Worm (Caenorhabditis elegans) whole organism, L3 larva: ENCODE measurements around the gene skr-18.

Experiments used
- aly-2 ChIP-seq: fragments of 150-350 bp; optimal IDR thresholded peaks from 2 replicates; lab custom pipeline; 2014; ENCODE audit warnings: missing biosample characterization, missing genetic modification characterization
- fkh-10 ChIP-seq: sonication (generic microtip); optimal IDR thresholded peaks from 2 replicates; lab custom pipeline; 2017; ENCODE audit warnings: missing biosample characterization, missing genetic modification reagents, missing genetic modification characterization
- mdl-1 ChIP-seq: fragments of 150-350 bp; optimal IDR thresholded peaks from 2 replicates; lab custom pipeline; 2014; ENCODE audit warnings: missing biosample characterization, missing genetic modification characterization
- mml-1 ChIP-seq: fragments of 150-350 bp; sonication (generic microtip); optimal IDR thresholded peaks from 3 replicates; lab custom pipeline; 2014; ENCODE audit warnings: missing biosample characterization, missing genetic modification characterization
- nhr-237 ChIP-seq: fragments of 150-350 bp; optimal IDR thresholded peaks from 2 replicates; lab custom pipeline; 2014; ENCODE audit warnings: missing biosample characterization, missing genetic modification characterization
- nhr-25 ChIP-seq: sonication (generic microtip); optimal IDR thresholded peaks from 2 replicates; lab custom pipeline; 2017; ENCODE audit warnings: missing biosample characterization, missing genetic modification characterization
- zag-1 ChIP-seq: fragments of 150-350 bp; optimal IDR thresholded peaks from 2 replicates; lab custom pipeline; 2014; ENCODE audit warnings: missing biosample characterization, missing genetic modification characterization
- ztf-11 ChIP-seq: fragments of 150-350 bp; optimal IDR thresholded peaks from 2 replicates; lab custom pipeline; 2014; ENCODE audit warnings: missing biosample characterization, missing genetic modification characterization

DNA sequence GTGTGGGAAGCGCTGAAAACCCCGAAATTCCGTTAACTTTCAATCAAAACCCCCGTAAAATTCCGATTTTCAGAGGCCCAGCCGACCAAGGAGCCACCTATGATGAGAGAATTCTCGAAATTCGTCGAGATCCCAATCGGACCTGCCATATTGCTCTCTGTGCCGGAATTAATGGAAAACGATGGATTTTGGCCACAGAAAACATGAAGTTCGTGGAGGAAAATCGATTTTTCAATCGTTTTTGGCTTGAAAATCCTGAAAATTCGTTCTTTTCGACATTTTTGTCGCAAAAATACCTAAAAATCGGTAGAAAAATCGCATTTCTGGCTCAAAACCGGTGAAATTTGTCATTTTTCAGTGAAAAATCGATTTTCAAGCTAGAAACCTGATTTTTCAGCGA lies 21.7 kb downstream of the skr-18 start:
- TF ChIP-seq nhr-237 (no peak), mdl-1 (tag; lab: Kevin White, UChicago) (no peak), mml-1 (no peak), nhr-25 (tag; lab: Kevin White, UChicago) (no peak), fkh-10 (no peak), zag-1 (tag; lab: Kevin White, UChicago) (no peak), ztf-11 (tag; lab: Kevin White, UChicago) (no peak), aly-2 (tag; lab: Kevin White, UChicago) (no peak)
